Worm (Caenorhabditis elegans) whole organism, early embryonic: ENCODE results near the gene Y37H2A.11.

Source experiments
- ama-1 ChIP-seq: fragments of 150-350 bp; optimal IDR thresholded peaks from 2 replicates; lab custom pipeline; 2014
- pes-1 ChIP-seq: fragments of 200-800 bp; sonication (Bioruptor generic); IDR thresholded peaks from 2 replicates; pipeline ENCODE4 v1.3.6; 2022; ENCODE audit warnings: missing genetic modification reagents, missing genetic modification characterization, missing compliant biosample characterization

ce11 chrV:18123639-18124038 is 17.6 kb upstream of the Y37H2A.11 start, which contains the start of gene fbxa-107:
- TF ChIP-seq ama-1 (lab: Kevin White, UChicago) (no peak), pes-1 (GFP tag; lab: Robert Waterston, UW) (no peak)
